Fruit fly (Drosophila melanogaster): Measurements from ENCODE around the gene CG13313.

Gene CG13313

DNA sequence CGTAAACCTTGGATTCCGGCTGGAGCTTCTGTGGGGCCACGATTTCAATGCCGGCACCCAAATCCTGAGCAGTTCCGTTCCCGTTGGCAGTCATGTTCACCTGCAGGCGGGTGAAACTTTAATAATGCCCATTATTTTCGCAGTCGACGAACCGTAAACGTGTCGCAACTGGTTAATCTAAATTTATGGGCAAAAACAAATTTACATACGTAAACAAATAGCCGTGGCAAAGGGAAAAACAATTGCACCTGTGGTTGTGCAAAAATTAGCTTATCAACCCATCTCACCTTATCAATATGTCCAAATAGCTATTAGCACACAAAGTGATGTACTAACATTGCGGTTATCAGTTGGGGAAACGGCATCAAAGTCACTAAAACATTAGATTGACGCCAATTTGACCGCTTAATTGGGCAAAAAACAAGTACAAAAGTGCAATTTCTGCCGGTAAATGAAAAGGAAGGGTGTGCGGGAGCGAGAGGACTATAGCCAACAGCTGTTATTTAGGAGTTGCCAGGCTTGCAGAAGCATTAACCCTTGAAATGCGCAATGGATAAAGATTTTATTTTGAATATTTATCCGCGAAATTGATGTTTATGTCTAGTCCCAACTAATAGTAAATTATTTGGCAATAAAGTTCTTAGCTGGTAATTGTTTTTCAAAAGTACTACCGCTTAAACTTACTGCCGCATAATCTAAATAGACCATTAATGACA, 26.6 kb downstream of the CG13313 start:
- TF ChIP-seq esn (GFP tag; optimal IDR thresholded peaks at IDR 0.05) (peak; percentile 41), svp (GFP tag) (peak; percentile 71), Hr38 (GFP tag; optimal IDR thresholded peaks at IDR 0.05) (no peak), CG10669 (GFP tag; optimal IDR thresholded peaks at IDR 0.05) (no peak), CG3032 (tag; optimal IDR thresholded peaks at IDR 0.05) (peak; percentile 15), CG31627 (GFP tag; optimal IDR thresholded peaks at IDR 0.05) (peak; percentile 21), Sox14 (GFP tag; optimal IDR thresholded peaks at IDR 0.05) (peak; percentile 13), Eip75B (GFP tag; optimal IDR thresholded peaks at IDR 0.05) (peak; percentile 41), lz (GFP tag; optimal IDR thresholded peaks at IDR 0.05) (peak; percentile 12)

DNA sequence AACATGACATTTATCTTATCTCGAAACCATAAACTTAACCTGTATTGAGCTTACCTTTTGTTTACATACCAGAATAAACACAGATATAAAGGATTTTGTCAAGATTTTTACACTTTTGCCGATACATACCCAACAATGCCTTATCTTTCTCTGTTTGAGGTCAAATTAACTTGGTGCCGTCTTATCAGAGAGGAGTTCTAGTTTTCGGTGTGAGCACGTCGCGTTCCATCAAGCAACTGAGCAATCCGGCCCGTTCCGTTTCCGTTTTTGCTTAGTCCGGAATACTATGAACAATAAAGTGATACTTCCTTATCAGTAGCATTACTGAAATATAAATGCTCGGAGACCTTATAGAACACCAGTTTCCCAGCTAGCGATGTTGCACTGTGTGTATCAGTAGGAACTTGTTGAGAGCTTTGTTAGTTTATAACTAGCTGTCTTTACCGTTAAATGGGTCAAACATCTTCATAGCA, 27.2 kb downstream of the CG13313 start, which contains the start of gene Galk:
Gene Galk (minus strand): TSS at position 244 of the 473 bp plus-strand sequence.
- TF ChIP-seq CG15336 (GFP tag; IDR thresholded peaks at IDR 0.05) (0 out of 2 replicates have a peak, but pooled peaks have one; percentile 14), vri (GFP tag; optimal IDR thresholded peaks at IDR 0.05) (no peak), CG6163 (GFP tag; IDR thresholded peaks at IDR 0.05) (0 out of 3 replicates have a peak, but pooled peaks have one; percentile 24), fkh (GFP tag; optimal IDR thresholded peaks at IDR 0.05) (peak; percentile 78), CG11294 (GFP tag; IDR thresholded peaks at IDR 0.05) (0 out of 2 replicates have a peak, but pooled peaks have one; percentile 32)

- TF ChIP-seq Sox102F (GFP tag; optimal IDR thresholded peaks at IDR 0.05) (no peak), fkh (GFP tag; optimal IDR thresholded peaks at IDR 0.05) (peak; percentile 13)
Observed at dm6 chr3L:8986582-8986981, 27.9 kb downstream of the CG13313 start, which contains the start of gene CG5068. Gene CG5068, plus strand, starts transcription at chr3L:8986710.

DNA sequence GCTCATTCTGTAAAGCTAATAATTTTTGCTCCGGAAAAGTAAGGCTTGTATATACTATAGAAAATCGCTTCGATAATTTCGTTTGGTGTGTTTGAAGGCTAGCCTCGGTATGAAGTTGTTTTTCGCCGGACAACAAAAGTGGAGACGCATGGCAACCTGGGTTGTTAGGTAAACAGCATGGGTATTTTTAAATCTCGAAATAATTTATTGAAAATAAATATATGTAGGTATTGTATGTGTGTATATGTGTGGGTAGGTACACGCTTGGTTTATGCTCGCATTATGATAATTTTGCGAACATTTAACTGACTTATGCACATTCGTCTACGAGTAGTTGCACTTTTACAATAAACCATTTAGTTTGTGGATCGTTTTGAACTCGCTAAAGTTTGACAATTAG, 31.5 kb downstream of the CG13313 start, which contains the start of gene CG5280:
Gene CG5280 (minus strand): TSS at position 101 of the 400 bp plus-strand sequence.
- TF ChIP-seq spab (GFP tag; optimal IDR thresholded peaks at IDR 0.05) (no peak), eg (GFP tag; IDR thresholded peaks at IDR 0.05) (no peak), CG16779 (tag; optimal IDR thresholded peaks at IDR 0.05) (no peak), salr (GFP tag; optimal IDR thresholded peaks at IDR 0.05) (no peak), fkh (GFP tag; optimal IDR thresholded peaks at IDR 0.05) (no peak), acj6 (GFP tag; optimal IDR thresholded peaks at IDR 0.05) (no peak), CG10631 (GFP tag; optimal IDR thresholded peaks at IDR 0.05) (no peak), Met (GFP tag; optimal IDR thresholded peaks at IDR 0.05) (no peak), Eip78C (GFP tag) (no peak), esn (GFP tag; optimal IDR thresholded peaks at IDR 0.05) (no peak), Sox15 (GFP tag; optimal IDR thresholded peaks at IDR 0.05) (no peak), CG6792 (GFP tag; optimal IDR thresholded peaks at IDR 0.05) (no peak), Ets21C (GFP tag; optimal IDR thresholded peaks at IDR 0.05) (no peak)

DNA sequence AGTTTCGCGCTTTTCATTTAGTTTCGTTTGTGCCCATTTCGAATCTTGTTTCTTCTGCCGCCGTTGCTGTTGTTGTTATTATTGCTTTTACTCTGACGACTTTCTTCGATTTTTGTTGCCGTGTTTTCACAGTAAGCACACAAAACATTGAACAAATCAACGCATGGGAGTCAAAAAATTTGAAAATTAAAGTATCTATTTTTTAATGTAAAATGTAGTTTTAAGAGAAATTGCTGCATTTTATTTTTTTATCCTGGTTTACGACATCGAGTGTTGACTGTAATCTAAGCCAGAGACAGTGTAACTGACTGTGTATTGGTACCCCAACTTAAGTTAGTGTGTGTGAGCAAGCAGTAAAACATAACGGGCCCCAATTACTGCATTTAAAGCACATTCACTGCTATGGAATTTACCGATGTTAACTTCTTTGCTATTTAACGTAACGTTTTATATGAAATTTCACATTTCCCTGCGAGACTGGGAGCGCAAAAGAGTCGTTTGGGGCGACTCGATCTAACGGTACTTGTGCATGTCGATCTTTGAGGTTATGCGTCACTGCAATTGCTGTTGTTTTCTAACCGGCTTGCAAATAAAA, 37.6 kb downstream of the CG13313 start:
- TF ChIP-seq pdm3 (GFP tag; optimal IDR thresholded peaks at IDR 0.05) (peak; percentile 91), CG1621 (tag; optimal IDR thresholded peaks at IDR 0.05) (peak; percentile 43), fkh (GFP tag; optimal IDR thresholded peaks at IDR 0.05) (no peak), CG3919 (GFP tag; optimal IDR thresholded peaks at IDR 0.05) (peak; percentile 91), lz (GFP tag; optimal IDR thresholded peaks at IDR 0.05) (peak; percentile 89), cyc (GFP tag; optimal IDR thresholded peaks at IDR 0.05) (peak; percentile 89), Hr4 (GFP tag; optimal IDR thresholded peaks at IDR 0.05) (peak; percentile 97), CG31627 (GFP tag; optimal IDR thresholded peaks at IDR 0.05) (peak; percentile 92), Eip75B (GFP tag; optimal IDR thresholded peaks at IDR 0.05) (peak; percentile 89), CG8319 (GFP tag; optimal IDR thresholded peaks at IDR 0.05) (peak; percentile 74), Sox102F (GFP tag; optimal IDR thresholded peaks at IDR 0.05) (no peak), topi (GFP tag; optimal IDR thresholded peaks at IDR 0.05) (peak; percentile 88), CG3032 (tag; optimal IDR thresholded peaks at IDR 0.05) (peak; percentile 53), CG15336 (GFP tag; IDR thresholded peaks at IDR 0.05) (peak; percentile 95), fd85E (GFP tag; optimal IDR thresholded peaks at IDR 0.05) (peak; percentile 31), ss (GFP tag; optimal IDR thresholded peaks at IDR 0.05) (no peak), fd59A (GFP tag; optimal IDR thresholded peaks at IDR 0.05) (peak; percentile 51), CG32006 (GFP tag; optimal IDR thresholded peaks at IDR 0.05) (peak; percentile 97), vri (GFP tag; optimal IDR thresholded peaks at IDR 0.05) (no peak), CG8119 (GFP tag; IDR thresholded peaks at IDR 0.05) (peak; percentile 95), Hr38 (GFP tag; optimal IDR thresholded peaks at IDR 0.05) (peak; percentile 75), Hr39 (GFP tag; optimal IDR thresholded peaks at IDR 0.05) (peak; percentile 90), Blimp-1 (GFP tag; optimal IDR thresholded peaks at IDR 0.05) (peak; percentile 59), net (GFP tag; optimal IDR thresholded peaks at IDR 0.05) (peak; percentile 87)

All from whole organism, prepupa.